Fruit fly (Drosophila melanogaster) Kc167 (cell line): ENCODE measurements around the gene CG6933.

ENCODE experiments used
- Myc ChIP-seq: fragments of >200 bp; optimal IDR thresholded peaks from 2 replicates; lab custom pipeline; 2017; ENCODE audit warnings: missing external identifiers
- Sin3A ChIP-seq: fragments of >200 bp; optimal IDR thresholded peaks from 2 replicates; lab custom pipeline; 2018; ENCODE audit warnings: missing external identifiers
- h ChIP-seq: fragments of >200 bp; optimal IDR thresholded peaks from 3 replicates; lab custom pipeline; 2018; ENCODE audit warnings: missing external identifiers
- insv ChIP-seq: fragments of >200 bp; optimal IDR thresholded peaks from 3 replicates; lab custom pipeline; 2018; ENCODE audit warnings: missing external identifiers

DNA sequence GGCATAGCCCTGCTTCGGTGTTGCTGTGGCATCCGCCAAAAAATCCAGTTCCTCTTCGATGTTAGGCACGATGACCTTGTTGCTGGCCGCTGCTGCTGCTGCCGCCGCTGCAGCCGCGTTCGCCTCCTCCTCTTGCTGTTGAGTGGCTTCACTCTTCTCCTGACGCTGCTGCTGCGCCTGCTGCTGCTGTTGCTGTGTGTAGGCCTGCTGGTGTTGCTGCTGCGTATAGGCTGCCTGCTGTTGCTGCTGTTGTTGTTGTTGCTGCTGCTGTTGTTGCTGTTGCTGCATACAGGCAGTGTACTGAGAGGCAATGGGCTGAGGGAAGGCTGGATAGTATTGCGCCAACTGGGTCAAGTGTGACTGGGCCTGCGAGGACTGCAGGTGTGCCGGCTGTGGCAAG is 16.9 kb upstream of the CG6933 start:
- TF ChIP-seq Sin3A (lab: Kevin White, UChicago) (no peak), insv (no peak), h (no peak), Myc (lab: Kevin White, UChicago) (no peak)
